Fruit fly (Drosophila melanogaster) whole organism, embryonic: Measurements from ENCODE around the gene CG17562.

ENCODE experiments used
- CG11696 ChIP-seq: fragments of 200-800 bp; sonication (Bioruptor generic); IDR thresholded peaks from 2 replicates; pipeline ENCODE4 v1.3.6; 2022; ENCODE audit warnings: missing biosample characterization, missing genetic modification characterization
- CG12071 ChIP-seq: fragments of 200-800 bp; sonication (Bioruptor generic); optimal IDR thresholded peaks from 3 replicates; lab custom pipeline; 2018; ENCODE audit warnings: missing biosample characterization, mild to moderate bottlenecking, missing genetic modification characterization
- CG14014 ChIP-seq: fragments of 200-800 bp; sonication (Bioruptor generic); IDR thresholded peaks from 2 replicates; pipeline ENCODE4 v1.3.6; 2022; ENCODE audit warnings: missing biosample characterization, missing genetic modification characterization
- CG16813 ChIP-seq: fragments of 200-800 bp; sonication (Bioruptor generic); IDR thresholded peaks from 3 replicates; pipeline ENCODE4 v1.3.6; 2022; ENCODE audit warnings: missing biosample characterization, missing genetic modification characterization; ENCODE audit not compliant: partially characterized antibody
- CG17612 ChIP-seq: fragments of 200-800 bp; sonication (Bioruptor generic); IDR thresholded peaks from 2 replicates; pipeline ENCODE4 v1.3.6; 2022; ENCODE audit warnings: missing biosample characterization, missing genetic modification characterization
- CG17829 ChIP-seq: fragments of 200-800 bp; optimal IDR thresholded peaks from 2 replicates; lab custom pipeline; 2019; ENCODE audit warnings: missing biosample characterization, mild to moderate bottlenecking, missing genetic modification characterization, moderate library complexity
- CG1792 ChIP-seq: fragments of 200-800 bp; sonication (Bioruptor generic); optimal IDR thresholded peaks from 2 replicates; lab custom pipeline; 2016; ENCODE audit warnings: missing biosample characterization, missing genetic modification characterization
- CG18599 ChIP-seq: fragments of 200-800 bp; sonication (Bioruptor generic); optimal IDR thresholded peaks from 3 replicates; lab custom pipeline; 2017; ENCODE audit warnings: missing biosample characterization, missing genetic modification characterization, mild to moderate bottlenecking, moderate library complexity, missing genetic modification reagents
- CG2889 ChIP-seq: fragments of 200-800 bp; sonication (Bioruptor generic); IDR thresholded peaks from 3 replicates; pipeline ENCODE4 v1.3.6; 2022; ENCODE audit warnings: missing biosample characterization, missing genetic modification characterization
- CG33213 ChIP-seq: fragments of 200-800 bp; sonication (Bioruptor generic); optimal IDR thresholded peaks from 3 replicates; lab custom pipeline; 2016; ENCODE audit warnings: missing biosample characterization, missing genetic modification characterization
- CG3995 ChIP-seq: fragments of 200-800 bp; sonication (Bioruptor generic); optimal IDR thresholded peaks from 3 replicates; lab custom pipeline; 2016; ENCODE audit warnings: missing biosample characterization, missing genetic modification characterization
- CG4424 ChIP-seq: fragments of 200-800 bp; sonication (Bioruptor generic); optimal IDR thresholded peaks from 3 replicates; lab custom pipeline; 2016; ENCODE audit warnings: missing biosample characterization, missing genetic modification characterization
- CG6683 ChIP-seq: fragments of 200-800 bp; sonication (Bioruptor generic); optimal IDR thresholded peaks from 2 replicates; lab custom pipeline; 2017; ENCODE audit warnings: missing biosample characterization, mild to moderate bottlenecking, missing genetic modification characterization, missing genetic modification reagents
- CG7556 ChIP-seq: fragments of 200-800 bp; sonication (Bioruptor generic); optimal IDR thresholded peaks from 2 replicates; lab custom pipeline; 2017; ENCODE audit warnings: missing biosample characterization, mild to moderate bottlenecking, missing genetic modification characterization
- CG8281 ChIP-seq: fragments of 200-800 bp; sonication (Bioruptor generic); optimal IDR thresholded peaks from 2 replicates; lab custom pipeline; 2018; ENCODE audit warnings: missing biosample characterization, mild to moderate bottlenecking, missing genetic modification characterization, moderate library complexity
- CTCF ChIP-seq: fragments of 200-800 bp; sonication (Bioruptor generic); optimal IDR thresholded peaks from 2 replicates; lab custom pipeline; 2017; ENCODE audit warnings: missing biosample characterization, mild to moderate bottlenecking, missing genetic modification characterization, moderate library complexity
- Chrac-16 ChIP-seq: fragments of 200-800 bp; sonication (Bioruptor generic); optimal IDR thresholded peaks from 3 replicates; lab custom pipeline; 2016; ENCODE audit warnings: missing biosample characterization, missing genetic modification characterization
- Eip74EF ChIP-seq, 2 experiments: fragments of 200-800 bp in 1 of 2; fragments of >200 bp in 1 of 2; sonication (Bioruptor generic) in 1 of 2; optimal IDR thresholded peaks; 2 replicates each; lab custom pipeline; 2017 to 2019; ENCODE audit warnings: missing biosample characterization in 2 of 2, missing genetic modification characterization in 2 of 2, mild to moderate bottlenecking in 1 of 2, moderate library complexity in 1 of 2
- Hey ChIP-seq: fragments of 200-800 bp; sonication (Bioruptor generic); optimal IDR thresholded peaks from 3 replicates; lab custom pipeline; 2018; ENCODE audit warnings: missing biosample characterization, mild to moderate bottlenecking, missing genetic modification characterization
- Jarid2 ChIP-seq: fragments of 200-800 bp; sonication (Bioruptor generic); optimal IDR thresholded peaks from 3 replicates; lab custom pipeline; 2017; ENCODE audit warnings: mild to moderate bottlenecking, missing biosample characterization, missing genetic modification reagents, missing genetic modification characterization
- MBD-R2 ChIP-seq: fragments of 200-800 bp; sonication (Bioruptor generic); IDR thresholded peaks from 2 replicates; pipeline ENCODE4 v1.3.6; 2022; ENCODE audit warnings: missing biosample characterization, missing genetic modification characterization
- Med ChIP-seq: fragments of 200-800 bp; sonication (Bioruptor generic); peaks from one replicate; lab custom pipeline; 2016; ENCODE audit warnings: missing biosample characterization, missing genetic modification characterization, mild to moderate bottlenecking, inconsistent platforms, moderate library complexity
- Mrtf ChIP-seq: fragments of 200-800 bp; sonication (Bioruptor generic); IDR thresholded peaks from 3 replicates; pipeline ENCODE4 v1.3.6; 2022; ENCODE audit warnings: missing biosample characterization, missing genetic modification characterization
- Sry-β ChIP-seq: fragments of 200-800 bp; sonication (Bioruptor generic); optimal IDR thresholded peaks from 2 replicates; lab custom pipeline; 2018; ENCODE audit warnings: missing biosample characterization, mild to moderate bottlenecking, missing genetic modification characterization, moderate library complexity
- Sry-δ ChIP-seq: fragments of 200-800 bp; sonication (Bioruptor generic); optimal IDR thresholded peaks from 2 replicates; lab custom pipeline; 2016; ENCODE audit warnings: missing biosample characterization, missing genetic modification characterization
- Ssrp ChIP-seq: fragments of 200-800 bp; sonication (Bioruptor generic); optimal IDR thresholded peaks from 2 replicates; lab custom pipeline; 2018; ENCODE audit warnings: missing biosample characterization, mild to moderate bottlenecking, missing genetic modification characterization, moderate library complexity
- Stat92E ChIP-seq, 3 experiments: fragments of >200 bp in 2 of 3; fragments of 200-800 bp in 1 of 3; sonication (Bioruptor generic) in 1 of 3; optimal IDR thresholded peaks; 2 replicates each; lab custom pipeline; 2017 to 2019; ENCODE audit warnings: missing biosample characterization in 3 of 3, missing genetic modification characterization in 3 of 3, mild to moderate bottlenecking in 1 of 3, moderate library complexity in 1 of 3
- Taf1 ChIP-seq: fragments of 200-800 bp; sonication (Bioruptor generic); IDR thresholded peaks from 2 replicates; pipeline ENCODE4 v1.3.6; 2022; ENCODE audit warnings: missing biosample characterization, missing genetic modification characterization
- abd-A ChIP-seq: fragments of 200-800 bp; sonication (Bioruptor generic); optimal IDR thresholded peaks from 3 replicates; lab custom pipeline; 2019; ENCODE audit warnings: missing biosample characterization, mild to moderate bottlenecking, missing genetic modification characterization, moderate library complexity
- br ChIP-seq: fragments of >200 bp; optimal IDR thresholded peaks from 2 replicates; lab custom pipeline; 2017
- cato ChIP-seq: fragments of 200-800 bp; sonication (Bioruptor generic); optimal IDR thresholded peaks from 2 replicates; lab custom pipeline; 2016; ENCODE audit warnings: missing biosample characterization, missing genetic modification characterization, borderline replicate concordance
- dmrt99B ChIP-seq: fragments of 200-800 bp; sonication (Bioruptor generic); optimal IDR thresholded peaks from 2 replicates; lab custom pipeline; 2018; ENCODE audit warnings: missing biosample characterization, mild to moderate bottlenecking, missing genetic modification characterization, moderate library complexity
- dysf ChIP-seq: fragments of 200-800 bp; sonication (Bioruptor generic); IDR thresholded peaks from 3 replicates; pipeline ENCODE4 v1.3.6; 2022; ENCODE audit warnings: missing biosample characterization, missing genetic modification characterization
- fd96Cb ChIP-seq: fragments of 200-800 bp; sonication (Bioruptor generic); optimal IDR thresholded peaks from 2 replicates; lab custom pipeline; 2018; ENCODE audit warnings: missing biosample characterization, mild to moderate bottlenecking, missing genetic modification characterization, moderate library complexity
- gce ChIP-seq: fragments of 200-800 bp; sonication (Bioruptor generic); IDR thresholded peaks from 3 replicates; pipeline ENCODE4 v1.3.6; 2022; ENCODE audit warnings: missing biosample characterization, missing genetic modification characterization
- inv ChIP-seq: fragments of 200-800 bp; sonication (Bioruptor generic); IDR thresholded peaks from 2 replicates; pipeline ENCODE4 v1.3.6; 2022; ENCODE audit warnings: missing biosample characterization, missing genetic modification characterization; ENCODE audit not compliant: partially characterized antibody
- nerfin-1 ChIP-seq: fragments of 200-800 bp; sonication (Bioruptor generic); optimal IDR thresholded peaks from 3 replicates; lab custom pipeline; 2019; ENCODE audit warnings: missing biosample characterization, mild to moderate bottlenecking, missing genetic modification characterization, moderate library complexity
- nmo ChIP-seq: fragments of 200-800 bp; sonication (Bioruptor generic); optimal IDR thresholded peaks from 2 replicates; lab custom pipeline; 2018; ENCODE audit warnings: missing biosample characterization, mild to moderate bottlenecking, missing genetic modification characterization, moderate library complexity
- nom ChIP-seq: fragments of 200-800 bp; sonication (Bioruptor generic); optimal IDR thresholded peaks from 2 replicates; lab custom pipeline; 2017; ENCODE audit warnings: missing biosample characterization, missing genetic modification characterization, mild to moderate bottlenecking, moderate library complexity, missing genetic modification reagents
- pita ChIP-seq: fragments of 200-800 bp; sonication (Bioruptor generic); optimal IDR thresholded peaks from 2 replicates; lab custom pipeline; 2017; ENCODE audit warnings: missing biosample characterization, mild to moderate bottlenecking, missing genetic modification characterization
- pzg ChIP-seq: fragments of 200-800 bp; sonication (Bioruptor generic); optimal IDR thresholded peaks from 3 replicates; lab custom pipeline; 2018; ENCODE audit warnings: missing biosample characterization, mild to moderate bottlenecking, missing genetic modification characterization, moderate library complexity
- schlank ChIP-seq: fragments of 200-800 bp; sonication (Bioruptor generic); optimal IDR thresholded peaks from 2 replicates; lab custom pipeline; 2018; ENCODE audit warnings: missing biosample characterization, mild to moderate bottlenecking, missing genetic modification characterization
- sd ChIP-seq: fragments of 200-800 bp; sonication (Bioruptor generic); optimal IDR thresholded peaks from 3 replicates; lab custom pipeline; 2018; ENCODE audit warnings: missing biosample characterization, mild to moderate bottlenecking, missing genetic modification characterization, moderate library complexity
- sima ChIP-seq: fragments of 200-800 bp; sonication (Bioruptor generic); optimal IDR thresholded peaks from 2 replicates; lab custom pipeline; 2016; ENCODE audit warnings: missing biosample characterization, missing genetic modification characterization
- sna ChIP-seq: fragments of 200-800 bp; sonication (Bioruptor generic); IDR thresholded peaks from 2 replicates; pipeline ENCODE4 v1.3.6; 2022; ENCODE audit warnings: missing biosample characterization, missing genetic modification characterization; ENCODE audit not compliant: partially characterized antibody
- sug ChIP-seq: fragments of 200-800 bp; optimal IDR thresholded peaks from 2 replicates; lab custom pipeline; 2019; ENCODE audit warnings: missing biosample characterization, mild to moderate bottlenecking, missing genetic modification characterization, moderate library complexity
- twi ChIP-seq: fragments of 200-800 bp; optimal IDR thresholded peaks from 2 replicates; lab custom pipeline; 2019; ENCODE audit warnings: missing biosample characterization, mild to moderate bottlenecking, missing genetic modification characterization, moderate library complexity
- unc-4 ChIP-seq: fragments of 200-800 bp; sonication (Bioruptor generic); IDR thresholded peaks from 2 replicates; pipeline ENCODE4 v1.3.6; 2022; ENCODE audit warnings: missing biosample characterization, missing genetic modification characterization; ENCODE audit not compliant: partially characterized antibody
- zfh1 ChIP-seq: fragments of 200-800 bp; sonication (Bioruptor generic); IDR thresholded peaks from 3 replicates; pipeline ENCODE4 v1.3.6; 2022; ENCODE audit warnings: missing biosample characterization, missing genetic modification characterization

Gene CG17562

dm6 chr3R:16624750-16625549, 9.8 kb downstream of the CG17562 start, which contains the start of gene Fas1 (continued):
- TF ChIP-seq sima (GFP tag; lab: Kevin White, UChicago), result no peak
- no peak for TF ChIP-seq zfh1
- TF ChIP-seq schlank (tag; lab: Kevin White, UChicago), result no peak
- TF ChIP-seq sug, result no peak
- peak; percentile 93 for TF ChIP-seq pita (GFP tag; lab: Kevin White, UChicago)
- TF ChIP-seq Taf1 (GFP tag; lab: Robert Waterston, UW), result no peak
- no peak for TF ChIP-seq CG6683
- no peak for TF ChIP-seq dysf (GFP tag; lab: Robert Waterston, UW)
- TF ChIP-seq CG8281 (tag; lab: Kevin White, UChicago), result no peak
- TF ChIP-seq CG2889 (GFP tag; lab: Robert Waterston, UW), result no peak
- peak; percentile 8 for TF ChIP-seq CG17829 (tag; lab: Kevin White, UChicago)
- no peak for TF ChIP-seq Ssrp (tag; lab: Kevin White, UChicago)
- no peak for TF ChIP-seq gce (GFP tag; lab: Robert Waterston, UW)
- TF ChIP-seq dmrt99B (tag; lab: Kevin White, UChicago), result no peak
- no peak for TF ChIP-seq Hey (tag; lab: Kevin White, UChicago)
- TF ChIP-seq CG33213 (GFP tag; lab: Kevin White, UChicago), result no peak
- TF ChIP-seq CG7556 (GFP tag; lab: Kevin White, UChicago), result no peak
- TF ChIP-seq Med (GFP tag; lab: Kevin White, UChicago), result peak; percentile 78
- TF ChIP-seq Sry-δ (GFP tag; lab: Kevin White, UChicago), result peak; percentile 57
- TF ChIP-seq inv (GFP tag; lab: Robert Waterston, UW), result 0 out of 2 replicates have a peak, but pooled peaks have one; percentile 34
- TF ChIP-seq nerfin-1 (tag; lab: Kevin White, UChicago), result peak; percentile 60
- no peak for TF ChIP-seq br
- TF ChIP-seq CG4424 (GFP tag; lab: Kevin White, UChicago), result peak; percentile 15
- no peak for TF ChIP-seq CG14014 (GFP tag; lab: Robert Waterston, UW)
- TF ChIP-seq pzg (GFP tag; lab: Kevin White, UChicago), result peak; percentile 39
- TF ChIP-seq Chrac-16 (GFP tag; lab: Kevin White, UChicago), result no peak
- TF ChIP-seq CTCF (GFP tag; lab: Kevin White, UChicago), result peak; percentile 82
- no peak for TF ChIP-seq cato (GFP tag; lab: Kevin White, UChicago)
- TF ChIP-seq Mrtf (GFP tag; lab: Robert Waterston, UW), result no peak
- TF ChIP-seq unc-4, result peak; percentile 74
- TF ChIP-seq CG16813 (GFP tag; lab: Robert Waterston, UW), result peak; percentile 70; the same call in 2 of the 3 replicates
- TF ChIP-seq abd-A (tag; lab: Kevin White, UChicago), result no peak
- no peak for TF ChIP-seq fd96Cb (tag; lab: Kevin White, UChicago)
- peak; percentile 7 for TF ChIP-seq sd (tag; lab: Kevin White, UChicago)
- TF ChIP-seq sna, result peak; percentile 54; the same call in 1 of the 2 replicates
- no peak for TF ChIP-seq CG12071 (GFP tag; lab: Kevin White, UChicago)
- peak; percentile 54 for TF ChIP-seq CG3995 (GFP tag; lab: Kevin White, UChicago)
- TF ChIP-seq CG1792, result no peak
- peak; percentile 83 for TF ChIP-seq Jarid2 (GFP tag; lab: Kevin White, UChicago)
- peak; percentile 3 for TF ChIP-seq nmo (GFP tag; lab: Kevin White, UChicago)
- TF ChIP-seq Eip74EF (GFP tag; optimal IDR thresholded peaks at IDR 0.05; lab: Kevin White, UChicago), result no peak
- TF ChIP-seq nom (GFP tag; lab: Kevin White, UChicago), result peak; percentile 20
- peak; percentile 41 for TF ChIP-seq MBD-R2 (GFP tag; lab: Robert Waterston, UW)
- no peak for TF ChIP-seq CG11696
- TF ChIP-seq Sry-β (GFP tag; lab: Kevin White, UChicago), result peak; percentile 69
- peak; percentile 0 for TF ChIP-seq CG18599 (GFP tag; lab: Kevin White, UChicago)
- TF ChIP-seq Stat92E (GFP tag; optimal IDR thresholded peaks at IDR 0.05; lab: Kevin White, UChicago), result peak in 1 of 3 experiments; percentile 95
- TF ChIP-seq twi (tag; lab: Kevin White, UChicago), result no peak
- no peak for TF ChIP-seq CG17612 (GFP tag; lab: Robert Waterston, UW)
